Worm (Caenorhabditis elegans): ENCODE data around the gene kcmf-1.

- TF ChIP-seq ama-1 (optimal IDR thresholded peaks at IDR 0.05) (no peak), ama-1 (GFP tag; optimal IDR thresholded peaks at IDR 0.05) (no peak), mcd-1 (GFP tag; IDR thresholded peaks at IDR 0.05) (no peak), snpc-4 (GFP tag; optimal IDR thresholded peaks at IDR 0.05) (no peak), snpc-4 (tag; optimal IDR thresholded peaks at IDR 0.05) (no peak), rcor-1 (GFP tag; IDR thresholded peaks at IDR 0.05) (no peak), F33H1.4 (GFP tag; IDR thresholded peaks at IDR 0.05) (peak; percentile 81), pha-4 (tag; optimal IDR thresholded peaks at IDR 0.05) (no peak), lin-26 (GFP tag; IDR thresholded peaks at IDR 0.05) (no peak), lsy-27 (tag; optimal IDR thresholded peaks at IDR 0.05; ENCODE audit: borderline replicate concordance, insufficient read depth) (no peak), ZK185.1 (tag; optimal IDR thresholded peaks at IDR 0.05; ENCODE audit: poor library complexity, severe bottlenecking) (no peak), tbx-9 (tag; optimal IDR thresholded peaks at IDR 0.05; ENCODE audit: borderline replicate concordance) (no peak), efl-1 (GFP tag; optimal IDR thresholded peaks at IDR 0.05) (peak; percentile 8), ztf-26 (tag; optimal IDR thresholded peaks at IDR 0.05) (no peak), nfya-2 (GFP tag; IDR thresholded peaks at IDR 0.05) (no peak), let-607 (tag; optimal IDR thresholded peaks at IDR 0.05) (no peak)
Measured at ce11 chrIII:7828576-7829461, at the start of gene kcmf-1, which contains the start of gene egl-45.
